Worm (Caenorhabditis elegans): Measurements from ENCODE around the gene F13B12.7.
A peak's percentile ranks its signal among the peaks of the same experiment; 100 is the strongest.

The F13B12.7 gene

ce11 chrIV:10443510-10443909 is at the start of gene F13B12.7:
TSS of gene F13B12.7 (plus strand) at chrIV:10443810.
- TF ChIP-seq T22C8.4 (GFP tag; IDR thresholded peaks at IDR 0.05) (no peak), cog-1 (tag; optimal IDR thresholded peaks at IDR 0.05) (no peak), flt-1 (GFP tag; IDR thresholded peaks at IDR 0.05) (no peak), ztf-23 (GFP tag; IDR thresholded peaks at IDR 0.05) (no peak), ztf-29 (GFP tag; IDR thresholded peaks at IDR 0.05) (no peak), med-1 (GFP tag; optimal IDR thresholded peaks at IDR 0.05; ENCODE audit: insufficient read depth) (no peak), ref-1 (GFP tag; conservative IDR thresholded peaks at IDR 0.05) (no peak), klf-2 (GFP tag; conservative IDR thresholded peaks at IDR 0.05) (no peak), tab-1 (GFP tag; IDR thresholded peaks at IDR 0.05) (no peak)

ce11 chrIV:10394858-10395257 is 48.8 kb upstream of the F13B12.7 start, which contains the start of gene R10H10.4:
TSS of gene R10H10.4 (minus strand) at chrIV:10394958.
- TF ChIP-seq ref-1 (GFP tag; conservative IDR thresholded peaks at IDR 0.05): no peak
- no peak for TF ChIP-seq klf-2 (GFP tag; conservative IDR thresholded peaks at IDR 0.05)
- no peak for TF ChIP-seq med-1 (GFP tag; optimal IDR thresholded peaks at IDR 0.05; ENCODE audit: insufficient read depth)
- no peak for TF ChIP-seq flt-1 (GFP tag; IDR thresholded peaks at IDR 0.05)

ce11 chrIV:10396827-10397226 is 46.8 kb upstream of the F13B12.7 start:
- TF ChIP-seq cog-1 (tag; optimal IDR thresholded peaks at IDR 0.05) (no peak), klf-2 (GFP tag; conservative IDR thresholded peaks at IDR 0.05) (no peak), ref-1 (GFP tag; conservative IDR thresholded peaks at IDR 0.05) (no peak), med-1 (GFP tag; optimal IDR thresholded peaks at IDR 0.05; ENCODE audit: insufficient read depth) (no peak), tab-1 (GFP tag; IDR thresholded peaks at IDR 0.05) (no peak), T22C8.4 (GFP tag; IDR thresholded peaks at IDR 0.05) (no peak), ztf-29 (GFP tag; IDR thresholded peaks at IDR 0.05) (no peak), ztf-23 (GFP tag; IDR thresholded peaks at IDR 0.05) (no peak), flt-1 (GFP tag; IDR thresholded peaks at IDR 0.05) (no peak)

- TF ChIP-seq tab-1 (GFP tag; IDR thresholded peaks at IDR 0.05) (no peak), ref-1 (GFP tag; conservative IDR thresholded peaks at IDR 0.05) (no peak), flt-1 (GFP tag; IDR thresholded peaks at IDR 0.05) (no peak), ztf-29 (GFP tag; IDR thresholded peaks at IDR 0.05) (no peak), klf-2 (GFP tag; conservative IDR thresholded peaks at IDR 0.05) (no peak), T22C8.4 (GFP tag; IDR thresholded peaks at IDR 0.05) (no peak), cog-1 (tag; optimal IDR thresholded peaks at IDR 0.05) (no peak), ztf-23 (GFP tag; IDR thresholded peaks at IDR 0.05) (no peak), med-1 (GFP tag; optimal IDR thresholded peaks at IDR 0.05; ENCODE audit: insufficient read depth) (no peak)
These were observed 45.4 kb upstream of the F13B12.7 start for ce11 chrIV:10398244-10398643.

- TF ChIP-seq cog-1 (tag; optimal IDR thresholded peaks at IDR 0.05) (peak; percentile 80), flt-1 (GFP tag; IDR thresholded peaks at IDR 0.05) (no peak; the same call in 1 of the 2 replicates)
These were observed 40.2 kb upstream of the F13B12.7 start, which contains the start of gene gpa-7 for ce11 chrIV:10403193-10404058. TSS of gene gpa-7 (plus strand) at chrIV:10404008.

- no peak for TF ChIP-seq ref-1 (GFP tag; conservative IDR thresholded peaks at IDR 0.05)
- no peak for TF ChIP-seq ztf-29 (GFP tag; IDR thresholded peaks at IDR 0.05)
- no peak for TF ChIP-seq cog-1 (tag; optimal IDR thresholded peaks at IDR 0.05)
- no peak for TF ChIP-seq tab-1 (GFP tag; IDR thresholded peaks at IDR 0.05)
- TF ChIP-seq T22C8.4 (GFP tag; IDR thresholded peaks at IDR 0.05): no peak
- TF ChIP-seq ztf-23 (GFP tag; IDR thresholded peaks at IDR 0.05): no peak
- no peak for TF ChIP-seq flt-1 (GFP tag; IDR thresholded peaks at IDR 0.05)
- no peak for TF ChIP-seq med-1 (GFP tag; optimal IDR thresholded peaks at IDR 0.05; ENCODE audit: insufficient read depth)
- no peak for TF ChIP-seq klf-2 (GFP tag; conservative IDR thresholded peaks at IDR 0.05)
These were observed 34.2 kb upstream of the F13B12.7 start, which contains the start of gene rfk-1 for ce11 chrIV:10409377-10409776. TSS of gene rfk-1 (minus strand) at chrIV:10409477.

ce11 chrIV:10413828-10414227 is 29.8 kb upstream of the F13B12.7 start, which contains the start of gene R10H10.7:
TSS of gene R10H10.7 (minus strand) at chrIV:10413928.
- no peak for TF ChIP-seq flt-1 (GFP tag; IDR thresholded peaks at IDR 0.05)
- no peak for TF ChIP-seq ref-1 (GFP tag; conservative IDR thresholded peaks at IDR 0.05)

- TF ChIP-seq med-1 (GFP tag; optimal IDR thresholded peaks at IDR 0.05; ENCODE audit: insufficient read depth) (no peak), ztf-23 (GFP tag; IDR thresholded peaks at IDR 0.05) (no peak), flt-1 (GFP tag; IDR thresholded peaks at IDR 0.05) (no peak), ref-1 (GFP tag; conservative IDR thresholded peaks at IDR 0.05) (no peak), tab-1 (GFP tag; IDR thresholded peaks at IDR 0.05) (no peak)
These were observed 25.8 kb upstream of the F13B12.7 start, which contains the start of gene F13B12.6 for ce11 chrIV:10417781-10418180. TSS of gene F13B12.6 (minus strand) at chrIV:10417881.

- no peak for TF ChIP-seq ztf-23 (GFP tag; IDR thresholded peaks at IDR 0.05)
- no peak for TF ChIP-seq ref-1 (GFP tag; conservative IDR thresholded peaks at IDR 0.05)
- no peak for TF ChIP-seq med-1 (GFP tag; optimal IDR thresholded peaks at IDR 0.05; ENCODE audit: insufficient read depth)
- TF ChIP-seq flt-1 (GFP tag; IDR thresholded peaks at IDR 0.05): no peak
- TF ChIP-seq klf-2 (GFP tag; conservative IDR thresholded peaks at IDR 0.05): no peak
- no peak for TF ChIP-seq tab-1 (GFP tag; IDR thresholded peaks at IDR 0.05)
- no peak for TF ChIP-seq ztf-29 (GFP tag; IDR thresholded peaks at IDR 0.05)
- no peak for TF ChIP-seq cog-1 (tag; optimal IDR thresholded peaks at IDR 0.05)
- no peak for TF ChIP-seq T22C8.4 (GFP tag; IDR thresholded peaks at IDR 0.05)
These were observed 23.7 kb upstream of the F13B12.7 start for ce11 chrIV:10419896-10420295.

ce11 chrIV:10420440-10420839 is 23.2 kb upstream of the F13B12.7 start:
- no peak for TF ChIP-seq ztf-23 (GFP tag; IDR thresholded peaks at IDR 0.05)
- no peak for TF ChIP-seq T22C8.4 (GFP tag; IDR thresholded peaks at IDR 0.05)
- TF ChIP-seq ztf-29 (GFP tag; IDR thresholded peaks at IDR 0.05): no peak
- TF ChIP-seq ref-1 (GFP tag; conservative IDR thresholded peaks at IDR 0.05): no peak
- TF ChIP-seq klf-2 (GFP tag; conservative IDR thresholded peaks at IDR 0.05): no peak
- no peak for TF ChIP-seq flt-1 (GFP tag; IDR thresholded peaks at IDR 0.05)
- TF ChIP-seq cog-1 (tag; optimal IDR thresholded peaks at IDR 0.05): no peak
- TF ChIP-seq med-1 (GFP tag; optimal IDR thresholded peaks at IDR 0.05; ENCODE audit: insufficient read depth): no peak
- TF ChIP-seq tab-1 (GFP tag; IDR thresholded peaks at IDR 0.05): no peak

All from whole organism, midembryonic.